Worm (Caenorhabditis elegans): ENCODE data around the gene fut-4.
A peak's percentile ranks its signal among the peaks of the same experiment; 100 is the strongest.

DNA sequence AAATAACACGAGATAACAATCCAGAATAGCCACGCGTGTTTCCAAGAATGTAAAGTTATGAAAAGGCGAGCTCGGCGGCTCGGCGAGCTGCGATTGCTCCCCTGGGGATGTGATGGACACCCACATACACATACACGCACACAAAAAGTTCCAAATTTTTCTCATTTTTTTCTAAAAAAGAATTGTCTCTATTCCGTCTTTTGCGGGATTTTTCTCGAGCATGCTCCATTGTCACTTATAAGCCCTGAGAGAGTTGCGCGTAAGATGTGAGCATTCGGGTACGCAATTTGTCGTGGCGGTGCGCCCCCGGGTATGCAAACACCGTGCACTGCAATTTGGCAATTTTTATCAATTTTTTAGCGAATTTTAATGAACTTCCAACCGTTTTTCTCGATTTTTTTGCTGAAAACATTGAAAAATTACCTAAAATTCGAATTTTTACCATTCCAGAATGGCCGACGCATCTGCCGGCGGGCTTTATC is 35.3 kb downstream of the fut-4 start, which contains the start of the genes F08D12.12 and srpa-72:
- peak in 1 of 2 experiments; percentile 55 for TF ChIP-seq unc-62 (GFP tag; optimal IDR thresholded peaks at IDR 0.05 in 1 of 2)
- no peak for TF ChIP-seq unc-62 (tag; optimal IDR thresholded peaks at IDR 0.05)
- no peak for TF ChIP-seq nhr-28 (tag; optimal IDR thresholded peaks at IDR 0.05)
- no peak for TF ChIP-seq aha-1 (tag)
- no peak for TF ChIP-seq Y105C5A.15 (GFP tag; IDR thresholded peaks at IDR 0.05)
- TF ChIP-seq pqm-1 (tag; optimal IDR thresholded peaks at IDR 0.05) = no peak
- no peak for TF ChIP-seq R02D3.7 (tag; optimal IDR thresholded peaks at IDR 0.05)
- no peak for TF ChIP-seq T20F7.1 (GFP tag; optimal IDR thresholded peaks at IDR 0.05)
- no peak for TF ChIP-seq skn-1 (tag; optimal IDR thresholded peaks at IDR 0.05)
